Fruit fly (Drosophila melanogaster) whole organism: ENCODE data around the gene Gr8a.

ENCODE experiments used
- EcR ChIP-seq, 2 experiments: fragments of >200 bp; optimal IDR thresholded peaks; 2 replicates each; lab custom pipeline; 2017; ENCODE audit warnings: missing biosample characterization in 2 of 2, missing genetic modification characterization in 2 of 2, missing genetic modification reagents in 2 of 2
- pan ChIP-seq: fragments of >200 bp; optimal IDR thresholded peaks from 2 replicates; lab custom pipeline; 2017
- psq ChIP-seq: fragments of >200 bp; optimal IDR thresholded peaks from 2 replicates; lab custom pipeline; 2017
- usp ChIP-seq: fragments of >200 bp; optimal IDR thresholded peaks from 2 replicates; lab custom pipeline; 2017; ENCODE audit warnings: missing biosample characterization, missing genetic modification characterization, mixed read lengths

dm6 chrX:9272830-9273507, 46.0 kb downstream of the Gr8a start, which contains the start of the genes Cfp1 and Aladin:
- no peak for TF ChIP-seq usp (GFP tag; lab: Kevin White, UChicago)
- TF ChIP-seq psq (lab: Kevin White, UChicago), result no peak
- TF ChIP-seq EcR (GFP tag; optimal IDR thresholded peaks at IDR 0.05; lab: Kevin White, UChicago), result no peak
- TF ChIP-seq pan (lab: Kevin White, UChicago), result no peak
